Worm (Caenorhabditis elegans) whole organism, midembryonic: ENCODE measurements around the gene nifk-1.

Experiments
- T22C8.4 ChIP-seq: fragments of 200-800 bp; sonication (Bioruptor generic); IDR thresholded peaks from 2 replicates; pipeline ENCODE4 v1.3.6; 2022; ENCODE audit warnings: missing genetic modification characterization, missing compliant biosample characterization
- cog-1 ChIP-seq: sonication (generic microtip); optimal IDR thresholded peaks from 2 replicates; lab custom pipeline; 2016; ENCODE audit warnings: missing genetic modification characterization, missing compliant biosample characterization
- flt-1 ChIP-seq: fragments of 200-800 bp; sonication (Bioruptor generic); IDR thresholded peaks from 2 replicates; pipeline ENCODE4 v1.3.6; 2022; ENCODE audit warnings: missing genetic modification characterization, missing compliant biosample characterization
- ref-1 ChIP-seq: fragments of 200-800 bp; sonication (Bioruptor generic); conservative IDR thresholded peaks from 2 replicates; pipeline ENCODE4 v1.3.6; 2022; ENCODE audit warnings: missing genetic modification reagents, missing genetic modification characterization, missing compliant biosample characterization
- ztf-23 ChIP-seq: fragments of 200-800 bp; sonication (Bioruptor generic); IDR thresholded peaks from 2 replicates; pipeline ENCODE4 v1.3.6; 2022; ENCODE audit warnings: missing genetic modification reagents, missing genetic modification characterization, missing compliant biosample characterization

ce11 chrIII:4740820-4741219 is 47.7 kb upstream of the nifk-1 start:
- TF ChIP-seq T22C8.4 (GFP tag; lab: Robert Waterston, UW) (no peak), flt-1 (GFP tag; lab: Robert Waterston, UW) (no peak), ztf-23 (GFP tag; lab: Robert Waterston, UW) (no peak), ref-1 (GFP tag; lab: Robert Waterston, UW) (no peak), cog-1 (tag; lab: Kevin White, UChicago) (no peak)
